Worm (Caenorhabditis elegans) whole organism, mixed stage, embryonic: ENCODE data around the gene M05D6.1.

Experiments used
- elt-1 ChIP-seq: sonication (generic microtip); optimal IDR thresholded peaks from 2 replicates; lab custom pipeline; 2017; ENCODE audit warnings: missing genetic modification characterization, mild to moderate bottlenecking, missing compliant biosample characterization, antibody characterized with exemption, moderate library complexity, borderline replicate concordance; ENCODE audit not compliant: insufficient read depth
- mep-1 ChIP-seq: fragments of 150-350 bp; optimal IDR thresholded peaks from 2 replicates; lab custom pipeline; 2017; ENCODE audit warnings: missing biosample characterization, missing genetic modification reagents, missing genetic modification characterization, inconsistent platforms

DNA sequence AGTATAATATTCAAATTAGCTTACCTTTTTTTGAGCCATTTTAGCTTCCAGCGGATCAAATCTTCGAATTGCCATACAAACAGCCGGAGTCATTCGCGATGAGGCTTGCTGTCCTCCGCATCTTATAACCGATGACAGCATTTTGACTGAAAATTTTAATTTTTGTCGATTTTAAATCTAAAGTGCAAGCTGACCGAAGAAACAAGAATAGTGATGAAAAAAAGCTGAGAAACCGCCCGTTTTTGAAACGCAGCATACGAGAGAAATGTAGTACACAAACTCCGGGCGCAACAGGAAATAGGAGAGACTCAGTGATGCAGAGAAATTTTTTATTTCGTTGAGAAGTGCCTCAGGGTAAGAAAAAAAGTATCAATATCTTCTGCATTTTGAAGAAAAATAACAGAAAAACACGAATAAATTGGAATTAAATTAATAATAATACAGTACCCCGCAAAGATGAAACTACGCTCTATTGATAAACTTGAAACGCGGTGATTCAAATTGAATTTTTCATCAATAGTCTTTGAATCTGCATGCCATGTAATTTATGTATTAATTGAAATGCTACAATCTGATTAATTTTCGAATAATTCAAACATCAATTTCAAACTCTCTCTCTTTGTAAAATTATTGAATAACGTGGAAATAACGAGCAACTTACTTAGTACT is 8.1 kb upstream of the M05D6.1 start:
- TF ChIP-seq elt-1 (tag; lab: Kevin White, UChicago) (no peak), mep-1 (tag; lab: Kevin White, UChicago) (no peak)
